Worm (Caenorhabditis elegans) whole organism, L3 larva: ENCODE measurements around the gene Y39G8B.5.

Experiments used
- ama-1 ChIP-seq: fragments of 150-350 bp; optimal IDR thresholded peaks from 2 replicates; lab custom pipeline; 2018
- elt-1 ChIP-seq: fragments of 150-350 bp; optimal IDR thresholded peaks from 2 replicates; lab custom pipeline; 2014; ENCODE audit warnings: missing biosample characterization, missing genetic modification characterization
- nhr-43 ChIP-seq: sonication (generic microtip); optimal IDR thresholded peaks from 2 replicates; lab custom pipeline; 2016; ENCODE audit warnings: mild to moderate bottlenecking, missing genetic modification characterization, missing compliant biosample characterization; ENCODE audit not compliant: poor library complexity, severe bottlenecking
- skn-1 ChIP-seq: fragments of 150-350 bp; optimal IDR thresholded peaks from 2 replicates; lab custom pipeline; 2014; ENCODE audit warnings: missing biosample characterization, missing genetic modification characterization
- snpc-4 ChIP-seq: fragments of 150-350 bp; optimal IDR thresholded peaks from 2 replicates; lab custom pipeline; 2014; ENCODE audit warnings: missing biosample characterization, missing genetic modification characterization
- zag-1 ChIP-seq: fragments of 150-350 bp; optimal IDR thresholded peaks from 2 replicates; lab custom pipeline; 2014; ENCODE audit warnings: missing biosample characterization, missing genetic modification characterization

DNA sequence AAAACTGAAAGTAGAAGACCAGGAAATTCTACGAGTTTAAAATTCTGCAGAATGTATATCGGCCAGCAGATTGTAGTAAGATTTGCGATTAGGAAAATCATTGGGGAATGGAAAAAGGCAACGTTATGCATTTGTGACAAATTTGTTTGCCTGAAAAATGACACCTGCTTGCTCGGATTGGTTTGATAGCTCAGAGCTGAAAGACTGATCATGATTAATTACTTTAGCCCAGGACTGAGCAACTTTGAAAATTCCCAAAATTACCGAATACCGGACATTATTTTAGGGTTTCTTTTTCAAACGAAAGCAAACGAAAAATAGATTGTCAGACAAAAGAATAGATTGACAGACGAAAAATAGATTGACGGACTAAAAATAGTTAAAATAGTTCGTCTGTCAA is 7.1 kb downstream of the Y39G8B.5 start, which contains the start of gene sre-47:
- TF ChIP-seq ama-1 (lab: Kevin White, UChicago) (no peak), skn-1 (tag; lab: Kevin White, UChicago) (no peak), nhr-43 (no peak), elt-1 (tag; lab: Kevin White, UChicago) (no peak), snpc-4 (no peak), zag-1 (tag; lab: Kevin White, UChicago) (no peak)
